Worm (Caenorhabditis elegans) whole organism, L3 larva: ENCODE data around the gene odr-2.
"Not testable (repeated sequence)": the region's sequence is repeated elsewhere in the genome, so short reads cannot be mapped to it uniquely, and the experiment has no call there.

Source experiments
- R02D3.7 ChIP-seq: fragments of 150-350 bp; optimal IDR thresholded peaks from 2 replicates; lab custom pipeline; 2014; ENCODE audit warnings: missing biosample characterization, missing genetic modification characterization
- ama-1 ChIP-seq: fragments of 150-350 bp; optimal IDR thresholded peaks from 2 replicates; lab custom pipeline; 2018
- ceh-16 ChIP-seq: sonication (generic microtip); optimal IDR thresholded peaks from 2 replicates; lab custom pipeline; 2017; ENCODE audit warnings: missing biosample characterization, missing genetic modification characterization
- ceh-28 ChIP-seq: fragments of 150-350 bp; optimal IDR thresholded peaks from 2 replicates; lab custom pipeline; 2014; ENCODE audit warnings: missing biosample characterization, missing genetic modification reagents, missing genetic modification characterization
- ceh-82 ChIP-seq: fragments of 150-350 bp; optimal IDR thresholded peaks from 2 replicates; lab custom pipeline; 2014; ENCODE audit warnings: missing biosample characterization, missing genetic modification characterization
- ceh-9 ChIP-seq: sonication (generic microtip); optimal IDR thresholded peaks from 2 replicates; lab custom pipeline; 2018; ENCODE audit warnings: missing biosample characterization, missing genetic modification characterization
- egl-27 ChIP-seq: sonication (generic microtip); optimal IDR thresholded peaks from 4 replicates; lab custom pipeline; 2017; ENCODE audit warnings: missing biosample characterization, missing genetic modification reagents, missing genetic modification characterization
- egl-5 ChIP-seq: fragments of 150-350 bp; optimal IDR thresholded peaks from 2 replicates; lab custom pipeline; 2017; ENCODE audit warnings: missing biosample characterization, missing genetic modification reagents, missing genetic modification characterization, inconsistent platforms
- elt-2 ChIP-seq: sonication (generic microtip); optimal IDR thresholded peaks from 2 replicates; lab custom pipeline; 2016; ENCODE audit warnings: missing genetic modification reagents, mild to moderate bottlenecking, missing genetic modification characterization, missing compliant biosample characterization
- eor-1 ChIP-seq, 2 experiments: fragments of 150-350 bp; optimal IDR thresholded peaks; 2 replicates each; lab custom pipeline; 2014 to 2018; ENCODE audit warnings: missing biosample characterization in 2 of 2, missing genetic modification characterization in 2 of 2
- fkh-2 ChIP-seq: fragments of 150-350 bp; optimal IDR thresholded peaks from 2 replicates; lab custom pipeline; 2014; ENCODE audit warnings: missing biosample characterization, missing genetic modification reagents, missing genetic modification characterization
- hmg-11 ChIP-seq: sonication (generic microtip); optimal IDR thresholded peaks from 2 replicates; lab custom pipeline; 2016; ENCODE audit warnings: missing genetic modification characterization, missing compliant biosample characterization
- jun-1 ChIP-seq: fragments of 150-350 bp; optimal IDR thresholded peaks from 2 replicates; lab custom pipeline; 2014; ENCODE audit warnings: missing biosample characterization, missing genetic modification reagents, missing genetic modification characterization
- lin-15B ChIP-seq: fragments of 150-350 bp; optimal IDR thresholded peaks from 2 replicates; lab custom pipeline; 2014; ENCODE audit warnings: missing biosample characterization, missing genetic modification characterization
- lin-39 ChIP-seq: fragments of 150-350 bp; optimal IDR thresholded peaks from 2 replicates; lab custom pipeline; 2018; ENCODE audit warnings: missing biosample characterization, missing genetic modification reagents, missing genetic modification characterization
- lsy-12 ChIP-seq: sonication (generic microtip); optimal IDR thresholded peaks from 2 replicates; lab custom pipeline; 2016; ENCODE audit warnings: mild to moderate bottlenecking, missing genetic modification characterization, missing compliant biosample characterization
- mml-1 ChIP-seq: fragments of 150-350 bp; sonication (generic microtip); optimal IDR thresholded peaks from 3 replicates; lab custom pipeline; 2014; ENCODE audit warnings: missing biosample characterization, missing genetic modification characterization
- nfya-1 ChIP-seq: sonication (generic microtip); optimal IDR thresholded peaks from 2 replicates; lab custom pipeline; 2017; ENCODE audit warnings: missing genetic modification characterization, mild to moderate bottlenecking, missing compliant biosample characterization, antibody characterized with exemption, moderate library complexity; ENCODE audit not compliant: insufficient read depth
- nhr-23 ChIP-seq: fragments of 150-350 bp; optimal IDR thresholded peaks from 2 replicates; lab custom pipeline; 2014; ENCODE audit warnings: missing biosample characterization, missing genetic modification reagents, missing genetic modification characterization
- nhr-25 ChIP-seq: sonication (generic microtip); optimal IDR thresholded peaks from 2 replicates; lab custom pipeline; 2017; ENCODE audit warnings: missing biosample characterization, missing genetic modification characterization
- nhr-43 ChIP-seq: sonication (generic microtip); optimal IDR thresholded peaks from 2 replicates; lab custom pipeline; 2016; ENCODE audit warnings: mild to moderate bottlenecking, missing genetic modification characterization, missing compliant biosample characterization; ENCODE audit not compliant: poor library complexity, severe bottlenecking
- nhr-76 ChIP-seq: fragments of 150-350 bp; sonication (generic microtip); optimal IDR thresholded peaks from 5 replicates; lab custom pipeline; 2014; ENCODE audit warnings: missing biosample characterization, missing genetic modification characterization
- nhr-77 ChIP-seq: fragments of 150-350 bp; optimal IDR thresholded peaks from 2 replicates; lab custom pipeline; 2014; ENCODE audit warnings: missing biosample characterization, missing genetic modification characterization
- pha-4 ChIP-seq: fragments of 150-350 bp; optimal IDR thresholded peaks from 2 replicates; lab custom pipeline; 2014; ENCODE audit warnings: missing biosample characterization, missing genetic modification reagents, missing genetic modification characterization
- pqm-1 ChIP-seq: fragments of 150-350 bp; optimal IDR thresholded peaks from 2 replicates; lab custom pipeline; 2017; ENCODE audit warnings: missing biosample characterization, missing genetic modification characterization, inconsistent platforms
- sea-2 ChIP-seq: fragments of 150-350 bp; sonication (generic microtip); optimal IDR thresholded peaks from 4 replicates; lab custom pipeline; 2014; ENCODE audit warnings: missing biosample characterization, missing genetic modification reagents, missing genetic modification characterization
- skn-1 ChIP-seq: fragments of 150-350 bp; optimal IDR thresholded peaks from 2 replicates; lab custom pipeline; 2014; ENCODE audit warnings: missing biosample characterization, missing genetic modification characterization
- snpc-4 ChIP-seq: fragments of 150-350 bp; optimal IDR thresholded peaks from 2 replicates; lab custom pipeline; 2014; ENCODE audit warnings: missing biosample characterization, missing genetic modification characterization
- tbx-2 ChIP-seq: sonication (generic microtip); optimal IDR thresholded peaks from 2 replicates; lab custom pipeline; 2016; ENCODE audit warnings: mild to moderate bottlenecking, missing genetic modification characterization, missing compliant biosample characterization
- unc-62 ChIP-seq: fragments of 150-350 bp; sonication (generic microtip); optimal IDR thresholded peaks from 4 replicates; lab custom pipeline; 2014; ENCODE audit warnings: missing biosample characterization, missing genetic modification reagents, missing genetic modification characterization
- zag-1 ChIP-seq: fragments of 150-350 bp; optimal IDR thresholded peaks from 2 replicates; lab custom pipeline; 2014; ENCODE audit warnings: missing biosample characterization, missing genetic modification characterization
- ztf-11 ChIP-seq: fragments of 150-350 bp; optimal IDR thresholded peaks from 2 replicates; lab custom pipeline; 2014; ENCODE audit warnings: missing biosample characterization, missing genetic modification characterization
- ztf-4 ChIP-seq: fragments of 150-350 bp; optimal IDR thresholded peaks from 2 replicates; lab custom pipeline; 2014; ENCODE audit warnings: missing biosample characterization, missing genetic modification characterization

The odr-2 gene

ce11 chrV:7103247-7103646 lies at the start of gene odr-2:
TSS of gene odr-2 (plus strand) at chrV:7103547.
- TF ChIP-seq lsy-12 (tag; lab: Kevin White, UChicago) = no peak
- TF ChIP-seq lin-15B = no peak
- no peak for TF ChIP-seq ceh-9 (tag; lab: Kevin White, UChicago)
- TF ChIP-seq unc-62 = no peak
- TF ChIP-seq ceh-82 (tag; lab: Kevin White, UChicago) = no peak
- TF ChIP-seq nfya-1 (tag; lab: Kevin White, UChicago) = no peak

ce11 chrV:7054598-7054997 lies 48.7 kb upstream of the odr-2 start, which contains the start of gene spig-8:
TSS of gene spig-8 (plus strand) at chrV:7054898.
- TF ChIP-seq sea-2 (no peak), ceh-28 (tag; lab: Kevin White, UChicago) (no peak), R02D3.7 (tag; lab: Kevin White, UChicago) (no peak), skn-1 (tag; lab: Kevin White, UChicago) (no peak)

ce11 chrV:7057795-7058194 lies 45.6 kb upstream of the odr-2 start, which contains the start of gene Y57E12AL.2:
TSS of gene Y57E12AL.2 (plus strand) at chrV:7058095.
- TF ChIP-seq nhr-23, tbx-2, pha-4 (tag; lab: Kevin White, UChicago): not testable (repeated sequence)

- TF ChIP-seq eor-1 (tag; optimal IDR thresholded peaks at IDR 0.05; lab: Kevin White, UChicago) (no peak), ama-1 (lab: Kevin White, UChicago) (peak; percentile 51)
- TF ChIP-seq, all 47 proteins: peak for 1
These were observed 44.0 kb upstream of the odr-2 start, which contains the start of gene mdt-6 for ce11 chrV:7059350-7059749. TSS of gene mdt-6 (minus strand) at chrV:7059624.

- TF ChIP-seq nhr-76 (tag; lab: Kevin White, UChicago) (no peak), ceh-16 (no peak), lin-15B (peak; percentile 70), lsy-12 (tag; lab: Kevin White, UChicago) (peak; percentile 52), elt-2 (tag; lab: Kevin White, UChicago) (peak; percentile 48), nhr-25 (tag; lab: Kevin White, UChicago) (peak; percentile 90), tbx-2 (tag; lab: Kevin White, UChicago) (peak; percentile 50), R02D3.7 (tag; lab: Kevin White, UChicago) (peak; percentile 35), egl-5 (tag; lab: Kevin White, UChicago) (peak; percentile 78), nhr-23 (tag; lab: Kevin White, UChicago) (peak; percentile 92), jun-1 (tag; lab: Kevin White, UChicago) (peak; percentile 69), skn-1 (tag; lab: Kevin White, UChicago) (peak; percentile 95), nhr-77 (tag; lab: Kevin White, UChicago) (peak; percentile 11), egl-27 (tag; lab: Kevin White, UChicago) (no peak), ceh-28 (tag; lab: Kevin White, UChicago) (peak; percentile 86), pha-4 (tag; lab: Kevin White, UChicago) (peak; percentile 81), ceh-9 (tag; lab: Kevin White, UChicago) (no peak), ztf-11 (tag; lab: Kevin White, UChicago) (no peak), pqm-1 (tag; lab: Kevin White, UChicago) (peak; percentile 33), nfya-1 (tag; lab: Kevin White, UChicago) (peak; percentile 78), lin-39 (tag; lab: Kevin White, UChicago) (peak; percentile 58), ama-1 (lab: Kevin White, UChicago) (peak; percentile 31), zag-1 (tag; lab: Kevin White, UChicago) (no peak), nhr-43 (tag; lab: Kevin White, UChicago) (peak; percentile 88), mml-1 (no peak), ztf-4 (peak; percentile 26), hmg-11 (peak; percentile 57), snpc-4 (tag; lab: Kevin White, UChicago) (peak; percentile 93), fkh-2 (tag; lab: Kevin White, UChicago) (no peak)
These were observed 43.0 kb upstream of the odr-2 start, which contains the start of the genes Y57E12AL.6 and Y57E12AL.1 for ce11 chrV:7060396-7060795. TSS of gene Y57E12AL.6 (minus strand) at chrV:7060470. TSS of gene Y57E12AL.1 (plus strand) at chrV:7060530.
